Fruit fly (Drosophila melanogaster): ENCODE data around the gene Sik2.
A peak's percentile ranks its signal among the peaks of the same experiment; 100 is the strongest.

DNA sequence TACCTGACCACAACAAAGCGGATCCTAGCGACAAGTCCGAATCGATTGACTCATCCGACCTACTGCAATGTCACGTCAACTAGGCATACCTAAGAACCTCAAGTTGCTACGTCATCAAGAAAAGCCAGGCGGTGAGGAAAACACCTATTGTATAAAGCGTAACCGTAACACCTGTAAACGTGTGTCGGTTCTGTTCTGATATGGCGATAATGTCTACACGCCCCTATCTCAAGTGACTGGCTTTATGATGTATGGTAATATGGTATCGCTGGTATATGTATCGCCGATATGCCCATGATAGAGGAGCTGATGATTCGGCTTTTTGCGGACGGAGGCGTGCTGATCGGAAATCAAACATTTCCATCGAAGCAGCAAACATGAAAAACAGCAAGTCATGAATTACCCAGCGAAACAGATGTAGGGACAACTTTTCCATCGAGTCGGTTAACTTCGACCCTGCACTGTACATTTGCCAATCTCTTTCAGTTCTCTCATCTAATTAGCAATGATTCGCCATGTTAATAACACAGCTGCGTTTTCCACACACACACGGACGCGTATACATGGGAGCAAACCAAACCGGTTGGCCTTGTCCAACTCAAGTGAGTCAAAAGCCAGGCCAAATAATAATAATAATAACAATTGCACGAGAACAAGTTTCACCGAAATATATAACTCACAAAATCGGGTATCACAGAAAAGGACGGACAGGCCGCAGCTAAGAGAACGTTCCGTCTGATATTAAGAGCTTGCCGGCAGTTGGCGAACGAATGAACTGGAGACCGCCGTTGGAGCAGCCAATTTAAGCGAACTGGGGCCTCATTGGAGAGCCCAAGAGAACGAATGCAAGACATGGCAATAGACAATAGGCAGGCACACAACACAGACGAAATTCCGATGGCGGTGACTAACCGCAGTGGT lies 8.3 kb upstream of the Sik2 start:
- TF ChIP-seq CG12768 (GFP tag; optimal IDR thresholded peaks at IDR 0.05) (no peak), ovo (GFP tag; optimal IDR thresholded peaks at IDR 0.05) (peak; percentile 29), Crg-1 (GFP tag; optimal IDR thresholded peaks at IDR 0.05) (no peak), CG1620 (GFP tag; optimal IDR thresholded peaks at IDR 0.05) (no peak), CG7101 (tag; optimal IDR thresholded peaks at IDR 0.05) (no peak), kay (GFP tag; ENCODE audit: borderline replicate concordance) (no peak), pad (GFP tag; optimal IDR thresholded peaks at IDR 0.05) (no peak), cic (GFP tag; optimal IDR thresholded peaks at IDR 0.05) (no peak), CG11617 (GFP tag; optimal IDR thresholded peaks at IDR 0.05) (no peak), CG7045 (GFP tag; optimal IDR thresholded peaks at IDR 0.05) (no peak), tj (GFP tag; optimal IDR thresholded peaks at IDR 0.05) (peak; percentile 50), cnc (optimal IDR thresholded peaks at IDR 0.05) (peak; percentile 68 to 82), CG5204 (GFP tag; optimal IDR thresholded peaks at IDR 0.05) (no peak)

All from whole organism, adult.